Fruit fly (Drosophila melanogaster): ENCODE results near the gene Hug.
"Not testable (repeated sequence)": the region's sequence is repeated elsewhere in the genome, so short reads cannot be mapped to it uniquely, and the experiment has no call there.

DNA sequence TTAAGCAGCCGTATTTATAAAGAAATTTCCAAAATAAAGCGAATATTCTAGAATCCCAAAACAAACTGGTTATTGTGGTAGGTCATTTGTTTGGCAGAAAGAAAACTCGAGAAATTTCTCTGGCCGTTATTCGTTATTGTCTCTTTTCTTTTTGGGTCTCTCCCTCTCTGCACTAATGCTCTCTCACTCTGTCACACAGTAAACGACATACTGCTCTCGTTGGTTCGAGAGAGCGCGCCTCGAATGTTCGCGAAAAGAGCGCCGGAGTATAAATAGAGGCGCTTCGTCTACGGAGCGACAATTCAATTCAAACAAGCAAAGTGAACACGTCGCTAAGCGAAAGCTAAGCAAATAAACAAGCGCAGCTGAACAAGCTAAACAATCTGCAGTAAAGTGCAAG, 17.2 kb upstream of the Hug start, which contains the start of gene Hsp70Bc:
- TF ChIP-seq CG8478, pan (optimal IDR thresholded peaks at IDR 0.05): not testable (repeated sequence)

All from whole organism.